Worm (Caenorhabditis elegans) whole organism, L1 larva: ENCODE data around the gene Y108G3AL.2.

Source experiments
- blmp-1 ChIP-seq: fragments of 150-350 bp; optimal IDR thresholded peaks from 2 replicates; lab custom pipeline; 2014; ENCODE audit warnings: missing biosample characterization, missing genetic modification characterization
- ceh-8 ChIP-seq: fragments of 200-800 bp; sonication (Bioruptor generic); optimal IDR thresholded peaks from 2 replicates; lab custom pipeline; 2018; ENCODE audit warnings: mild to moderate bottlenecking, missing genetic modification characterization, moderate library complexity, missing compliant biosample characterization
- lin-13 ChIP-seq: fragments of 150-350 bp; optimal IDR thresholded peaks from 2 replicates; lab custom pipeline; 2014; ENCODE audit warnings: missing biosample characterization, missing genetic modification reagents, missing genetic modification characterization
- nhr-47 ChIP-seq: sonication (generic microtip); optimal IDR thresholded peaks from 2 replicates; lab custom pipeline; 2016; ENCODE audit warnings: mild to moderate bottlenecking, missing genetic modification characterization, moderate library complexity, missing compliant biosample characterization
- tbx-2 ChIP-seq: sonication (generic microtip); optimal IDR thresholded peaks from 2 replicates; lab custom pipeline; 2016; ENCODE audit warnings: missing genetic modification characterization, missing compliant biosample characterization
- unc-62 ChIP-seq: fragments of 150-350 bp; optimal IDR thresholded peaks from 2 replicates; lab custom pipeline; 2014; ENCODE audit warnings: missing biosample characterization, missing genetic modification reagents, missing genetic modification characterization
- ztf-4 ChIP-seq: fragments of 150-350 bp; optimal IDR thresholded peaks from 2 replicates; lab custom pipeline; 2014; ENCODE audit warnings: missing biosample characterization, missing genetic modification characterization

ce11 chrV:141257-141656, 25.5 kb upstream of the Y108G3AL.2 start, which contains the start of gene W03F9.11:
- TF ChIP-seq blmp-1 (tag; lab: Kevin White, UChicago) (no peak), tbx-2 (no peak), lin-13 (GFP tag; lab: Kevin White, UChicago) (no peak), unc-62 (GFP tag; lab: Kevin White, UChicago) (no peak), ztf-4 (tag; lab: Kevin White, UChicago) (no peak), ceh-8 (GFP tag; lab: Kevin White, UChicago) (no peak), nhr-47 (no peak)
